Worm (Caenorhabditis elegans): ENCODE data around the gene F37B12.1.

The F37B12.1 gene

DNA sequence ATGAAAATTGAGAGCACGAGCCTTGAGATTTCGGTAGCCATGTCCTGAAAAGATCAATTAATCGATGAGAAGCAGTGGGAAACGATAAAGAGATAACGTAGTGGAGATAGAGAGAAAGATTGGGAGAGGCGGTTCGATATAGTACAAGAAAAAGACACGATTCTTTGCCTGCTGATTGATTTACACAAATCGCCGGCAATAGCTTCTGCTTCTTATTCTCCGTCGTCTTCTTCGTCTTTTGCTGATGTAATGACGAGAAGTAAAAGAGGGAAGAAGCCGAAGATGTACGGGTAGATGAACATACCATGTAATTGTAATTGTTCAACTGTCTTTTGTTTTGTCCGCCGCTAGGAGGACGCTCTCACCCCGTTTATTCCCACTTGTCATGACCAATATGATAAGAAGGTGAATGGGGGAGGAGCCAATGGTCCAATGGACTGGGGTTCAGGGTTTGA lies at the start of gene F37B12.1:
Gene F37B12.1 (minus strand): TSS at position 51 of the 455 bp plus-strand sequence.
- TF ChIP-seq flt-1 (GFP tag; IDR thresholded peaks at IDR 0.05): no peak
- TF ChIP-seq ztf-23 (GFP tag; IDR thresholded peaks at IDR 0.05): no peak
- no peak for TF ChIP-seq T22C8.4 (GFP tag; IDR thresholded peaks at IDR 0.05)
- TF ChIP-seq klf-2 (GFP tag; conservative IDR thresholded peaks at IDR 0.05): no peak
- TF ChIP-seq cog-1 (tag; optimal IDR thresholded peaks at IDR 0.05): no peak
- no peak for TF ChIP-seq tab-1 (GFP tag; IDR thresholded peaks at IDR 0.05)
- TF ChIP-seq ztf-29 (GFP tag; IDR thresholded peaks at IDR 0.05): no peak
- no peak for TF ChIP-seq ref-1 (GFP tag; conservative IDR thresholded peaks at IDR 0.05)
- no peak for TF ChIP-seq med-1 (GFP tag; optimal IDR thresholded peaks at IDR 0.05; ENCODE audit: insufficient read depth)

DNA sequence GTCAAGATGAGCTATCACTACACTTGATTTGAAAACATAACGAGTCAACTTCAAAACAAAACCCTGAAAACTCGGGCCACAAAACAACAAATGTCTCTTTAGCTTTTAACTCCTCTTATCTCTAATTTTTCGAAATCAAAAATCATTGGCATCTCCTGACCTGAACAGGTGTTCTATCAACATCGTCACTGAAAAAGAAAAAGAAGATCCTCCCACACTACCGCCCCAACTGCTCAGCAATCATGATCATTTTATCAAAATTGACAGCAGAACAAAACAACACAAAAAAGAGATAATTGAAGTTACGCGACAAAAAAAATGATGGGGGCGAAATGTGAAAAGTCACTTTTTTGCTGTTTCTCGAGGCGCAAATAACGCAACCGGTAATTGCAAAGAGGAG lies 49.3 kb upstream of the F37B12.1 start:
- no peak for TF ChIP-seq flt-1 (GFP tag; IDR thresholded peaks at IDR 0.05)
- TF ChIP-seq ztf-23 (GFP tag; IDR thresholded peaks at IDR 0.05): no peak
- TF ChIP-seq T22C8.4 (GFP tag; IDR thresholded peaks at IDR 0.05): no peak
- TF ChIP-seq tab-1 (GFP tag; IDR thresholded peaks at IDR 0.05): no peak
- no peak for TF ChIP-seq klf-2 (GFP tag; conservative IDR thresholded peaks at IDR 0.05)
- TF ChIP-seq ztf-29 (GFP tag; IDR thresholded peaks at IDR 0.05): no peak
- TF ChIP-seq ref-1 (GFP tag; conservative IDR thresholded peaks at IDR 0.05): no peak
- no peak for TF ChIP-seq cog-1 (tag; optimal IDR thresholded peaks at IDR 0.05)
- TF ChIP-seq med-1 (GFP tag; optimal IDR thresholded peaks at IDR 0.05; ENCODE audit: insufficient read depth): no peak

- TF ChIP-seq cog-1 (tag; optimal IDR thresholded peaks at IDR 0.05): no peak
- TF ChIP-seq ztf-29 (GFP tag; IDR thresholded peaks at IDR 0.05): no peak
- TF ChIP-seq flt-1 (GFP tag; IDR thresholded peaks at IDR 0.05): no peak
- TF ChIP-seq klf-2 (GFP tag; conservative IDR thresholded peaks at IDR 0.05): no peak
- no peak for TF ChIP-seq tab-1 (GFP tag; IDR thresholded peaks at IDR 0.05)
- TF ChIP-seq ztf-23 (GFP tag; IDR thresholded peaks at IDR 0.05): no peak
- no peak for TF ChIP-seq med-1 (GFP tag; optimal IDR thresholded peaks at IDR 0.05; ENCODE audit: insufficient read depth)
- TF ChIP-seq T22C8.4 (GFP tag; IDR thresholded peaks at IDR 0.05): no peak
- TF ChIP-seq ref-1 (GFP tag; conservative IDR thresholded peaks at IDR 0.05): no peak
Measured at ce11 chrII:9076098-9076879, 47.2 kb upstream of the F37B12.1 start.

ce11 chrII:9074492-9074891 lies 45.4 kb upstream of the F37B12.1 start:
- no peak for TF ChIP-seq T22C8.4 (GFP tag; IDR thresholded peaks at IDR 0.05)
- no peak for TF ChIP-seq med-1 (GFP tag; optimal IDR thresholded peaks at IDR 0.05; ENCODE audit: insufficient read depth)
- TF ChIP-seq ref-1 (GFP tag; conservative IDR thresholded peaks at IDR 0.05): no peak
- no peak for TF ChIP-seq ztf-23 (GFP tag; IDR thresholded peaks at IDR 0.05)
- no peak for TF ChIP-seq klf-2 (GFP tag; conservative IDR thresholded peaks at IDR 0.05)
- no peak for TF ChIP-seq tab-1 (GFP tag; IDR thresholded peaks at IDR 0.05)

DNA sequence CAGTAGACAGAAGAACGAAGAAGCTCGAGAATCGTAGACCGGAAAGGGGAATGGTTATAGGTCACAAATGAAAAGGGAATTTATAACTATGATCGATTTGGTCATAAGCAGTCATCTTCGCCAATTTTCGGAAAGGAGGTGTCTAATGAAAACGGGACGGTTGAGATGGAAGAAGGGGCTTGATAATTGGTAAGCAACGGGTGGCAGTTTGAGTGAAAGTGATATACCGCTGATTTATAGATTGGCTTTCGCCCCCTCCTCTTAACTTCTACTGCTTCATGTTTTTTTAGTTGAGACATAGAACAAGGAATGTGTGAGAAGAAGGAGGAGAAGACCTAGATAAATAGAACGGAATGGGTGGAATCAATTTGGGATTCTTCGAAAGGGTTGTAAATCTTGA lies 43.7 kb upstream of the F37B12.1 start:
- no peak for TF ChIP-seq T22C8.4 (GFP tag; IDR thresholded peaks at IDR 0.05)
- TF ChIP-seq klf-2 (GFP tag; conservative IDR thresholded peaks at IDR 0.05): no peak
- TF ChIP-seq tab-1 (GFP tag; IDR thresholded peaks at IDR 0.05): no peak
- TF ChIP-seq flt-1 (GFP tag; IDR thresholded peaks at IDR 0.05): no peak
- TF ChIP-seq cog-1 (tag; optimal IDR thresholded peaks at IDR 0.05): no peak
- TF ChIP-seq ztf-23 (GFP tag; IDR thresholded peaks at IDR 0.05): no peak
- no peak for TF ChIP-seq ztf-29 (GFP tag; IDR thresholded peaks at IDR 0.05)
- no peak for TF ChIP-seq med-1 (GFP tag; optimal IDR thresholded peaks at IDR 0.05; ENCODE audit: insufficient read depth)

DNA sequence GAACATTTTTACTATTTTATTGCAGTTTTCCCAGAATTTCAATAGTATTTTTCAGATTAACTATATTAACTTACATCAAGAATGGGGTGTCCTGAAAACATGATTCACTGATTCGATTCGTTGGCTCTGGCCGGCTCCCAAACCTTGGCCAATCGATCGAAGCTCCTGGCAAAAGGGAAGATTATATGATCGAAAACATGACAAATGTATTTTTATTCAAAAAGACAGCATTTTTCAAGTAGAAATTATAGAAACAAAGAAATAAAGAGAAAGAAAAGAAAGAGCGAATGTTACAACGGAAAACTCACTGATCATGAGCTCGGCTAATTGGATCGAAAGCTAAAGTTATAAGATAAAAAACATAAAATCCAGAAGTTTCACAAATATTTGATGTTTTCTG lies 41.7 kb upstream of the F37B12.1 start, which contains the start of gene T24B8.4:
Gene T24B8.4 (minus strand): TSS at position 101 of the 400 bp plus-strand sequence.
- TF ChIP-seq tab-1 (GFP tag; IDR thresholded peaks at IDR 0.05): no peak
- TF ChIP-seq cog-1 (tag; optimal IDR thresholded peaks at IDR 0.05): no peak
- no peak for TF ChIP-seq klf-2 (GFP tag; conservative IDR thresholded peaks at IDR 0.05)
- no peak for TF ChIP-seq med-1 (GFP tag; optimal IDR thresholded peaks at IDR 0.05; ENCODE audit: insufficient read depth)
- TF ChIP-seq flt-1 (GFP tag; IDR thresholded peaks at IDR 0.05): no peak
- no peak for TF ChIP-seq ztf-29 (GFP tag; IDR thresholded peaks at IDR 0.05)
- TF ChIP-seq ztf-23 (GFP tag; IDR thresholded peaks at IDR 0.05): no peak
- no peak for TF ChIP-seq T22C8.4 (GFP tag; IDR thresholded peaks at IDR 0.05)
- TF ChIP-seq ref-1 (GFP tag; conservative IDR thresholded peaks at IDR 0.05): no peak

DNA sequence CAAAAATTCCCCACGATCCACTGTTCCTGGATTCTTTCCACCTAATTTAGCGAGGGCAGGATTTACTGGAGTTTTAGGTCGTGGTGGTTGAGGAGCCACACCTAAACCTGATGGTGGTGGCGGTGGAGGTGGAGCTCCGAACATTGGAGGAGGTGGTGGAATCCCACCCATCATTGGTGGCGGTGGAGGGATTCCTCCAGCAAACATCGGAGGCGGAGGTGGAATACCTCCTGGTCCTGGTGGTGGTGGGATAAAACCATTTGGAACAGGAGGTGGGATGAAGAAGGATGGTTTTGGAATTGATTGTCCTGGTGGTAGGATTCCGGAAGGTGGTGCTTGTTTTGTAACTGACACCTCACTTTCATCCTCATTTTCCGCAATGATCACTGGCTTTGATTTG lies 40.8 kb upstream of the F37B12.1 start:
- TF ChIP-seq tab-1 (GFP tag; IDR thresholded peaks at IDR 0.05) (no peak), med-1 (GFP tag; optimal IDR thresholded peaks at IDR 0.05; ENCODE audit: insufficient read depth) (no peak), ztf-23 (GFP tag; IDR thresholded peaks at IDR 0.05) (no peak), flt-1 (GFP tag; IDR thresholded peaks at IDR 0.05) (no peak), klf-2 (GFP tag; conservative IDR thresholded peaks at IDR 0.05) (no peak), ztf-29 (GFP tag; IDR thresholded peaks at IDR 0.05) (no peak), cog-1 (tag; optimal IDR thresholded peaks at IDR 0.05) (no peak), ref-1 (GFP tag; conservative IDR thresholded peaks at IDR 0.05) (no peak)

DNA sequence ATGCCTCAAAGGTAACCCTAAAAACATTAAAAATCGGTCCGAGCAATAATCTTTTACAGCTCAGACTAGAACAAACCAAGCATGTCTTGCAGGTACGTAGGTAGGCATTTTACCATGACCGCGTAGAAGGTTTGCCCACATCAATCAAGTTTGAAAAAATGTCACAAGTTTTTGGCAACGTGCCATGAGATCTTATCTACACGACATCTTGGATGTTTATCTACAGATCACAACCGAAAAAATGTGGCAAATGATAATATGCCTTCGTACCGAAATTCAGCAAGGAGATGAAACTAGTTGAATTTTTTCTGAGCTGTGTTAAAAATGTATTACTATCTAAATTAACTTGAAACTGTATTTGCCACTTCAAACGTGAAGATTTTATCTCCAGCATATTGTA lies 35.4 kb upstream of the F37B12.1 start:
- TF ChIP-seq klf-2 (GFP tag; conservative IDR thresholded peaks at IDR 0.05) (no peak), cog-1 (tag; optimal IDR thresholded peaks at IDR 0.05) (no peak), flt-1 (GFP tag; IDR thresholded peaks at IDR 0.05) (no peak), med-1 (GFP tag; optimal IDR thresholded peaks at IDR 0.05; ENCODE audit: insufficient read depth) (no peak), ref-1 (GFP tag; conservative IDR thresholded peaks at IDR 0.05) (no peak), T22C8.4 (GFP tag; IDR thresholded peaks at IDR 0.05) (no peak), ztf-23 (GFP tag; IDR thresholded peaks at IDR 0.05) (no peak), tab-1 (GFP tag; IDR thresholded peaks at IDR 0.05) (no peak), ztf-29 (GFP tag; IDR thresholded peaks at IDR 0.05) (no peak)

DNA sequence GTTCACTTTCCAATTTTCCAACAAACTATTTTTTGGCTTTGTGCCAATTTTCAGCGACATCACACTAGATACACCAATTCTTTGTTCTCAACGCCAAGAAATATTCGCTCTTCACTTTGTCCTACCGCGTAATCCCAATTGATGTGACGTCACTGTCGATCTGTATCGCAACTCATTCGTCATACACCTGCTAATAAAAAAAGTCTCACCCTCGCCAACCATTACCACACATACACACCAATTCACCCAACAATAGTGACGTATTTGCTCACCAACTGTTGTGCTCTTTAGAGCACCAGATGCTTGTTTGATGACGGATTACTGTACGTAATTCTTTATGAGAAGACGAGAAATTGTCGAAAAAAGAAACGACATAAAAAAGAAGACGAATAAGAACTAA lies 34.3 kb upstream of the F37B12.1 start:
- TF ChIP-seq flt-1 (GFP tag; IDR thresholded peaks at IDR 0.05): no peak
- TF ChIP-seq T22C8.4 (GFP tag; IDR thresholded peaks at IDR 0.05): no peak
- no peak for TF ChIP-seq tab-1 (GFP tag; IDR thresholded peaks at IDR 0.05)
- TF ChIP-seq ztf-23 (GFP tag; IDR thresholded peaks at IDR 0.05): no peak
- no peak for TF ChIP-seq med-1 (GFP tag; optimal IDR thresholded peaks at IDR 0.05; ENCODE audit: insufficient read depth)
- no peak for TF ChIP-seq ref-1 (GFP tag; conservative IDR thresholded peaks at IDR 0.05)
- no peak for TF ChIP-seq ztf-29 (GFP tag; IDR thresholded peaks at IDR 0.05)
- no peak for TF ChIP-seq cog-1 (tag; optimal IDR thresholded peaks at IDR 0.05)
- TF ChIP-seq klf-2 (GFP tag; conservative IDR thresholded peaks at IDR 0.05): no peak

Measured in whole organism, midembryonic.